Worm (Caenorhabditis elegans) whole organism, L1 larva: ENCODE data around the gene F44E7.7.

Source experiments
- F16B12.6 ChIP-seq: fragments of 150-350 bp; optimal IDR thresholded peaks from 2 replicates; lab custom pipeline; 2014; ENCODE audit warnings: missing biosample characterization, missing genetic modification characterization
- ama-1 ChIP-seq: fragments of 150-350 bp; optimal IDR thresholded peaks from 2 replicates; lab custom pipeline; 2014
- dpl-1 ChIP-seq, 3 experiments: fragments of 150-350 bp in 2 of 3; sonication (generic microtip) in 1 of 3; optimal IDR thresholded peaks; 2 replicates each; lab custom pipeline; 2014 to 2017; ENCODE audit warnings: missing biosample characterization in 3 of 3, missing genetic modification characterization in 3 of 3, missing genetic modification reagents in 3 of 3
- efl-1 ChIP-seq, 4 experiments: fragments of 150-350 bp; optimal IDR thresholded peaks in 3 of 4; peaks in 1 of 4; 1 replicate in 1 of 4; 2 replicates in 3 of 4; lab custom pipeline; 2014; ENCODE audit warnings: missing biosample characterization in 2 of 4, missing genetic modification characterization in 2 of 4, missing genetic modification reagents in 2 of 4
- egl-27 ChIP-seq, 2 experiments: fragments of 150-350 bp in 1 of 2; sonication (generic microtip); optimal IDR thresholded peaks; 3 replicates each; lab custom pipeline; 2017 to 2018; ENCODE audit warnings: missing biosample characterization in 2 of 2, missing genetic modification characterization in 2 of 2, missing genetic modification reagents in 2 of 2
- fkh-4 ChIP-seq: sonication (generic microtip); optimal IDR thresholded peaks from 2 replicates; lab custom pipeline; 2016; ENCODE audit warnings: missing compliant biosample characterization, missing genetic modification characterization, borderline replicate concordance
- fos-1 ChIP-seq: fragments of 150-350 bp; optimal IDR thresholded peaks from 2 replicates; lab custom pipeline; 2014; ENCODE audit warnings: missing biosample characterization, missing genetic modification characterization
- nhr-12 ChIP-seq: sonication (generic microtip); optimal IDR thresholded peaks from 2 replicates; lab custom pipeline; 2017; ENCODE audit warnings: missing biosample characterization, missing genetic modification characterization
- nhr-237 ChIP-seq: fragments of 150-350 bp; optimal IDR thresholded peaks from 2 replicates; lab custom pipeline; 2014; ENCODE audit warnings: missing biosample characterization, missing genetic modification characterization
- nhr-76 ChIP-seq: sonication (generic microtip); optimal IDR thresholded peaks from 2 replicates; lab custom pipeline; 2017; ENCODE audit warnings: missing biosample characterization, missing genetic modification characterization
- unc-62 ChIP-seq: fragments of 150-350 bp; optimal IDR thresholded peaks from 2 replicates; lab custom pipeline; 2014; ENCODE audit warnings: missing biosample characterization, missing genetic modification reagents, missing genetic modification characterization
- zag-1 ChIP-seq: fragments of 150-350 bp; optimal IDR thresholded peaks from 2 replicates; lab custom pipeline; 2014; ENCODE audit warnings: missing biosample characterization, missing genetic modification characterization
- ztf-11 ChIP-seq, 2 experiments: sonication (generic microtip); optimal IDR thresholded peaks; 2 replicates each; lab custom pipeline; 2016 to 2017; ENCODE audit warnings: missing genetic modification characterization in 2 of 2, missing biosample characterization in 1 of 2, missing compliant biosample characterization in 1 of 2

- TF ChIP-seq F16B12.6 (tag; lab: Kevin White, UChicago) = no peak
- TF ChIP-seq zag-1 = no peak
- no peak for TF ChIP-seq nhr-12 (tag; lab: Kevin White, UChicago)
- TF ChIP-seq fkh-4 (tag; lab: Kevin White, UChicago) = no peak
- no peak for TF ChIP-seq ztf-11 (tag; optimal IDR thresholded peaks at IDR 0.05; lab: Kevin White, UChicago)
- TF ChIP-seq nhr-76 = no peak
- no peak for TF ChIP-seq fos-1
- TF ChIP-seq efl-1 (optimal IDR thresholded peaks at IDR 0.05; lab: Kevin White, UChicago) = no peak
- TF ChIP-seq efl-1 (GFP tag; optimal IDR thresholded peaks at IDR 0.05 in 1 of 2; lab: Kevin White, UChicago) = no peak
- TF ChIP-seq dpl-1 (GFP tag; optimal IDR thresholded peaks at IDR 0.05; lab: Kevin White, UChicago) = no peak
- no peak for TF ChIP-seq nhr-237
- TF ChIP-seq ama-1 = no peak
- no peak for TF ChIP-seq unc-62 (GFP tag; lab: Kevin White, UChicago)
- TF ChIP-seq egl-27 (tag; optimal IDR thresholded peaks at IDR 0.05; lab: Kevin White, UChicago) = no peak
Observed at ce11 chrV:5760132-5760531, 25.1 kb downstream of the F44E7.7 start, which contains the start of gene C53A3.1.
